Worm (Caenorhabditis elegans) whole organism, late embryonic: Measurements from ENCODE around the gene nhr-14.

Experiments
- F13H6.1 ChIP-seq: sonication (generic microtip); optimal IDR thresholded peaks from 2 replicates; lab custom pipeline; 2016; ENCODE audit warnings: missing genetic modification characterization, missing compliant biosample characterization
- ama-1 ChIP-seq: fragments of 150-350 bp; optimal IDR thresholded peaks from 2 replicates; lab custom pipeline; 2014
- dve-1 ChIP-seq: sonication (generic microtip); optimal IDR thresholded peaks from 2 replicates; lab custom pipeline; 2017; ENCODE audit warnings: antibody characterized with exemption, mild to moderate bottlenecking, missing genetic modification characterization, missing compliant biosample characterization
- ets-4 ChIP-seq: sonication (generic microtip); optimal IDR thresholded peaks from 2 replicates; lab custom pipeline; 2016; ENCODE audit warnings: missing genetic modification characterization, missing compliant biosample characterization
- syd-9 ChIP-seq: sonication (generic microtip); optimal IDR thresholded peaks from 2 replicates; lab custom pipeline; 2016; ENCODE audit warnings: mild to moderate bottlenecking, missing genetic modification characterization, moderate library complexity, missing compliant biosample characterization
- tbx-2 ChIP-seq: sonication (generic microtip); optimal IDR thresholded peaks from 2 replicates; lab custom pipeline; 2016; ENCODE audit warnings: missing genetic modification characterization, missing compliant biosample characterization
- tbx-7 ChIP-seq: sonication (generic microtip); optimal IDR thresholded peaks from 2 replicates; lab custom pipeline; 2016; ENCODE audit warnings: missing genotype, missing genetic modification characterization, missing compliant biosample characterization
- zip-5 ChIP-seq: sonication (generic microtip); optimal IDR thresholded peaks from 2 replicates; lab custom pipeline; 2016; ENCODE audit warnings: missing genetic modification characterization, missing compliant biosample characterization

DNA sequence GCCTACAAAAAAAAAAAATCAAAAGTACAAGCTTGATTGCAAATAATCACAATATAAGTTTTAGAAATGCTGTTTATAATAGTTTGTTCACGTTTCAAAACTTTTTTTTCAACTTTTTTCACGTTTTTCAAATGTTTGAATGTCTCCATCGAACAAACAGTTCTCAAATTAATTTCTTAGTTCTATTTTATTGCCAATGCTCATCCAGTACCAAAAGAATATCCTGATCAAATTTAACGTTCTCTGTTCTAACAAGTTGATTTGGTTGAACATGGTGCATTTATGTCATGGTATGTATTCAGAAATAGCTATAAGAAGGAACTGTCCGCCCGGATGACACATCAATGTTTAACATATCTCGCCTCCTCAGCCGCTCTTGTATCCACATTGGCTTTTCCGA, 43.6 kb downstream of the nhr-14 start, which contains the start of gene kin-9:
- TF ChIP-seq zip-5 (tag; lab: Kevin White, UChicago) (no peak), F13H6.1 (no peak), tbx-2 (tag; lab: Kevin White, UChicago) (no peak), tbx-7 (tag; lab: Kevin White, UChicago) (no peak), ets-4 (tag; lab: Kevin White, UChicago) (no peak), ama-1 (lab: Kevin White, UChicago) (no peak), dve-1 (no peak), syd-9 (tag; lab: Kevin White, UChicago) (no peak)
